Worm (Caenorhabditis elegans) whole organism, mixed stage, embryonic: ENCODE measurements around the gene srg-3.

Source experiments
- M03D4.4 ChIP-seq: sonication (generic microtip); optimal IDR thresholded peaks from 2 replicates; lab custom pipeline; 2017; ENCODE audit warnings: mild to moderate bottlenecking, missing genetic modification characterization, missing compliant biosample characterization
- lsy-2 ChIP-seq: fragments of 150-350 bp; optimal IDR thresholded peaks from 2 replicates; lab custom pipeline; 2014; ENCODE audit warnings: missing biosample characterization, missing genetic modification characterization
- mls-2 ChIP-seq: sonication (generic microtip); optimal IDR thresholded peaks from 2 replicates; lab custom pipeline; 2016; ENCODE audit warnings: mild to moderate bottlenecking, missing genetic modification characterization, moderate library complexity, missing compliant biosample characterization
- nhr-12 ChIP-seq: fragments of 150-350 bp; optimal IDR thresholded peaks from 2 replicates; lab custom pipeline; 2014; ENCODE audit warnings: missing biosample characterization, missing genetic modification characterization

DNA sequence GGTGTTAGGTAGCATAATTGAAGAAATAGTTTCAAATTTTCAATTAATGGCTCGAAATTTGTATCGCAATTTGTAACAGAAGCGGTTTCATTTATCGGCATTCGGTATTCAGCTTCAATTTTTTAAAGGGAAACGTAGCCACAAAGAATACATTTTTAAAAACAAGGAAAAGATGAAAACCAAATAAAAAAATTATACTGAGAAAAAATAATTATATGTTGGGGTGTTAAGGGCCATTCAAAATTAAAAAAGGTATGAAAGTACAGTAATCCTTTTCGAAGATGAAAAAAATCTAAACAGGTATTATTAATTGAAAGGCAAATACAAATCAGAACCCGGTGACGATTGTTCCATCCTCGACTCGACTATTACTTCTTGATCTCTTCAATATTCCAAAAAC, 11.9 kb downstream of the srg-3 start, which contains the start of gene srg-1:
- TF ChIP-seq M03D4.4 (no peak), lsy-2 (tag; lab: Kevin White, UChicago) (no peak), mls-2 (tag; lab: Kevin White, UChicago) (no peak), nhr-12 (tag; lab: Kevin White, UChicago) (no peak)
